Fruit fly (Drosophila melanogaster): ENCODE data around the gene CG43330.

DNA sequence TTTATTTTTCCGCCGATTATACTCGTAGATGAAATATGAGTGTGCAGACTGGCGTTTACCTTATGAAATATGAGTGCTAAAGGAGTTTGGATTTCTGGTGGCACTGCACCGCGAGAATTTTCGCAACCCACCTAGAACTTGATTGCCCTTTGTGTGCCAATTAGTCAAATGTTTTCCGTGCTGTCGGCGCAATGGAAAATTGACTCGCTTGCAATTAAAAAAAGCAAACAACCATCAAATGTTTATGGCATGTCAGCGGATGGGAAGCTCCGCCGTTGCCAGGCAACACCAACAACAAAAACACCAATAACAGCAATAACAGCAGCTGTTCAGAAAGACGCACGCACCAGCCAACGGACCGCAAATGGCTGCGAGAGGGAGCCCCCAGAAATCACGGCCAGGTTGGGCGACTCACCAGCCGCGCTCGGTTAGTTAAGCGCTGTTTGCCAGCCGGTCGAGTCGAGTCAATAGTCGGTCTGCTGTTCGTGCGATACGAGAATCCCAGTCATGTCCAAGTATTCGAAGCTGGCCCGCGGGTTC is 37.8 kb downstream of the CG43330 start:
- TF ChIP-seq CG14655 (GFP tag; optimal IDR thresholded peaks at IDR 0.05) (peak; percentile 73), CG8301 (tag; optimal IDR thresholded peaks at IDR 0.05) (peak; percentile 59), CG4496 (GFP tag; IDR thresholded peaks at IDR 0.05) (no peak), CG12605 (GFP tag; IDR thresholded peaks at IDR 0.05) (no peak)
